Fruit fly (Drosophila melanogaster): ENCODE data around the gene nom.

dm6 chr3R:8701197-8701596 is 21.8 kb upstream of the nom start:
- TF ChIP-seq h (optimal IDR thresholded peaks at IDR 0.05): no peak
- no peak for TF ChIP-seq run (tag; optimal IDR thresholded peaks at IDR 0.05)
- no peak for TF ChIP-seq so (GFP tag; IDR thresholded peaks at IDR 0.05)
- TF ChIP-seq sima (GFP tag; optimal IDR thresholded peaks at IDR 0.05): no peak
- TF ChIP-seq CG6765 (GFP tag; optimal IDR thresholded peaks at IDR 0.05): no peak
- TF ChIP-seq fd3F (GFP tag; optimal IDR thresholded peaks at IDR 0.05): no peak
- TF ChIP-seq pho (GFP tag; optimal IDR thresholded peaks at IDR 0.05): no peak
- no peak for TF ChIP-seq wek (GFP tag; optimal IDR thresholded peaks at IDR 0.05)

Data from whole organism, embryonic.